ENCODE assay signal across 1 worm cellular context in genomic region chrIII:9254988-9255387, ce11.
TF ChIP-seq lines count a peak whose summit lies in the region.

No protein-coding gene starts in this region.

TF ChIP-seq in whole organism, L4 larva, 104 proteins besides CTCF, POLR2A, EP300 and RAD21 (continued from another document):
- TF ChIP-seq nhr-76 (tag; optimal IDR thresholded peaks at IDR 0.05; lab: Kevin White, UChicago) (no peak), nhr-111 (GFP tag; optimal IDR thresholded peaks at IDR 0.05; lab: Kevin White, UChicago) (no peak), mxl-2 (GFP tag; conservative IDR thresholded peaks at IDR 0.05; lab: Robert Waterston, UW) (no peak), gei-8 (GFP tag; optimal IDR thresholded peaks at IDR 0.05; lab: Kevin White, UChicago) (no peak), ceh-44 (GFP tag; IDR thresholded peaks at IDR 0.05; lab: Robert Waterston, UW) (no peak), dmd-6 (GFP tag; IDR thresholded peaks at IDR 0.05; lab: Robert Waterston, UW) (no peak; the same call in 1 of the 2 replicates), nhr-102 (tag; optimal IDR thresholded peaks at IDR 0.05; lab: Kevin White, UChicago) (peak; percentile 20), duxl-1 (tag; optimal IDR thresholded peaks at IDR 0.05; lab: Kevin White, UChicago; ENCODE audit: poor library complexity) (no peak), daf-8 (GFP tag; IDR thresholded peaks at IDR 0.05; lab: Robert Waterston, UW) (no peak), zip-2 (tag; optimal IDR thresholded peaks at IDR 0.05; lab: Kevin White, UChicago) (no peak), lin-38 (GFP tag; IDR thresholded peaks at IDR 0.05; lab: Robert Waterston, UW) (no peak), madf-9 (GFP tag; conservative IDR thresholded peaks at IDR 0.05; lab: Robert Waterston, UW) (no peak), hlh-11 (tag; optimal IDR thresholded peaks at IDR 0.05; lab: Kevin White, UChicago) (peak; percentile 70), spr-1 (tag; optimal IDR thresholded peaks at IDR 0.05; lab: Kevin White, UChicago) (no peak), sdz-12 (GFP tag; optimal IDR thresholded peaks at IDR 0.05; lab: Kevin White, UChicago) (no peak), pqm-1 (tag; optimal IDR thresholded peaks at IDR 0.05; lab: Kevin White, UChicago) (peak; percentile 61), F10B5.3 (tag; optimal IDR thresholded peaks at IDR 0.05; lab: Kevin White, UChicago) (no peak), skn-1 (tag; optimal IDR thresholded peaks at IDR 0.05; lab: Kevin White, UChicago) (no peak), nhr-77 (tag; optimal IDR thresholded peaks at IDR 0.05; lab: Kevin White, UChicago) (peak; percentile 29), F26F4.8 (GFP tag; conservative IDR thresholded peaks at IDR 0.05; lab: Robert Waterston, UW) (no peak), hif-1 (tag; optimal IDR thresholded peaks at IDR 0.05; lab: Kevin White, UChicago) (peak in 1 of 2 experiments; percentile 26), dve-1 (tag; optimal IDR thresholded peaks at IDR 0.05; lab: Kevin White, UChicago; ENCODE audit: insufficient read depth) (peak; percentile 11), Y75B8A.6 (GFP tag; IDR thresholded peaks at IDR 0.05; lab: Robert Waterston, UW) (no peak)
